Worm (Caenorhabditis elegans) whole organism, L2 larva: ENCODE data around the gene ZK867.2.

ENCODE experiments used
- C34F6.9 ChIP-seq: fragments of 150-350 bp; optimal IDR thresholded peaks from 2 replicates; lab custom pipeline; 2014; ENCODE audit warnings: missing biosample characterization, missing genetic modification characterization
- F13H6.1 ChIP-seq: sonication (generic microtip); optimal IDR thresholded peaks from 2 replicates; lab custom pipeline; 2016; ENCODE audit warnings: missing genetic modification characterization, missing compliant biosample characterization
- Y55F3AM.14 ChIP-seq: fragments of 200-800 bp; sonication (Bioruptor generic); optimal IDR thresholded peaks from 2 replicates; lab custom pipeline; 2018; ENCODE audit warnings: mild to moderate bottlenecking, missing genetic modification characterization, missing compliant biosample characterization
- ZK546.5 ChIP-seq: sonication (generic microtip); optimal IDR thresholded peaks from 2 replicates; lab custom pipeline; 2017; ENCODE audit warnings: missing biosample characterization, missing genetic modification characterization
- alr-1 ChIP-seq: fragments of 150-350 bp; optimal IDR thresholded peaks from 2 replicates; lab custom pipeline; 2014; ENCODE audit warnings: missing biosample characterization, missing genetic modification characterization
- aly-2 ChIP-seq: fragments of 150-350 bp; optimal IDR thresholded peaks from 2 replicates; lab custom pipeline; 2014; ENCODE audit warnings: missing biosample characterization, missing genetic modification characterization
- ama-1 ChIP-seq: fragments of 150-350 bp; optimal IDR thresholded peaks from 2 replicates; lab custom pipeline; 2018; ENCODE audit warnings: inconsistent platforms
- crh-2 ChIP-seq: sonication (generic microtip); optimal IDR thresholded peaks from 2 replicates; lab custom pipeline; 2017; ENCODE audit warnings: missing biosample characterization, missing genetic modification characterization
- egl-27 ChIP-seq: sonication (generic microtip); optimal IDR thresholded peaks from 3 replicates; lab custom pipeline; 2017; ENCODE audit warnings: missing biosample characterization, missing genetic modification reagents, missing genetic modification characterization
- elt-1 ChIP-seq: fragments of 150-350 bp; optimal IDR thresholded peaks from 2 replicates; lab custom pipeline; 2014; ENCODE audit warnings: missing biosample characterization, missing genetic modification characterization
- elt-3 ChIP-seq: sonication (generic microtip); optimal IDR thresholded peaks from 2 replicates; lab custom pipeline; 2017; ENCODE audit warnings: missing biosample characterization, missing genetic modification characterization
- fos-1 ChIP-seq: fragments of 150-350 bp; optimal IDR thresholded peaks from 2 replicates; lab custom pipeline; 2014; ENCODE audit warnings: missing biosample characterization, missing genetic modification characterization
- lin-11 ChIP-seq: fragments of 150-350 bp; sonication (generic microtip); optimal IDR thresholded peaks from 2 replicates; lab custom pipeline; 2014; ENCODE audit warnings: missing biosample characterization, missing genetic modification characterization, inconsistent platforms, mixed read lengths
- lin-13 ChIP-seq: fragments of 150-350 bp; optimal IDR thresholded peaks from 2 replicates; lab custom pipeline; 2014; ENCODE audit warnings: missing biosample characterization, missing genetic modification reagents, missing genetic modification characterization
- lsy-2 ChIP-seq, 2 experiments: fragments of 150-350 bp in 1 of 2; sonication (generic microtip) in 1 of 2; optimal IDR thresholded peaks; 2 replicates each; lab custom pipeline; 2014 to 2017; ENCODE audit warnings: missing biosample characterization in 2 of 2, missing genetic modification characterization in 2 of 2
- mab-5 ChIP-seq: fragments of 150-350 bp; optimal IDR thresholded peaks from 2 replicates; lab custom pipeline; 2014; ENCODE audit warnings: missing biosample characterization, missing genetic modification characterization
- mbf-1 ChIP-seq: sonication (generic microtip); optimal IDR thresholded peaks from 2 replicates; lab custom pipeline; 2017; ENCODE audit warnings: missing biosample characterization, missing genetic modification characterization
- mdl-1 ChIP-seq, 2 experiments: fragments of 150-350 bp in 1 of 2; sonication (generic microtip) in 1 of 2; optimal IDR thresholded peaks; 2 replicates each; lab custom pipeline; 2017; ENCODE audit warnings: missing biosample characterization in 2 of 2, missing genetic modification characterization in 2 of 2
- nhr-11 ChIP-seq: fragments of 150-350 bp; optimal IDR thresholded peaks from 2 replicates; lab custom pipeline; 2014; ENCODE audit warnings: missing biosample characterization, missing genetic modification characterization
- nhr-129 ChIP-seq: fragments of 150-350 bp; optimal IDR thresholded peaks from 2 replicates; lab custom pipeline; 2014; ENCODE audit warnings: missing biosample characterization, missing genetic modification characterization
- nhr-21 ChIP-seq: fragments of 150-350 bp; optimal IDR thresholded peaks from 2 replicates; lab custom pipeline; 2014; ENCODE audit warnings: missing biosample characterization, missing genetic modification characterization
- nhr-23 ChIP-seq: fragments of 150-350 bp; optimal IDR thresholded peaks from 2 replicates; lab custom pipeline; 2014; ENCODE audit warnings: missing biosample characterization, missing genetic modification reagents, missing genetic modification characterization
- nhr-237 ChIP-seq: fragments of 150-350 bp; optimal IDR thresholded peaks from 2 replicates; lab custom pipeline; 2014; ENCODE audit warnings: missing biosample characterization, missing genetic modification characterization
- nhr-25 ChIP-seq: fragments of 150-350 bp; sonication (generic microtip); optimal IDR thresholded peaks from 3 replicates; lab custom pipeline; 2014; ENCODE audit warnings: missing biosample characterization, missing genetic modification characterization
- nhr-6 ChIP-seq: fragments of 150-350 bp; optimal IDR thresholded peaks from 2 replicates; lab custom pipeline; 2014; ENCODE audit warnings: missing biosample characterization, missing genetic modification characterization
- nhr-77 ChIP-seq: fragments of 150-350 bp; optimal IDR thresholded peaks from 2 replicates; lab custom pipeline; 2014; ENCODE audit warnings: missing biosample characterization, missing genetic modification characterization
- sma-3 ChIP-seq: sonication (generic microtip); optimal IDR thresholded peaks from 2 replicates; lab custom pipeline; 2016; ENCODE audit warnings: missing genetic modification reagents, missing genetic modification characterization, missing compliant biosample characterization
- sma-9 ChIP-seq, 2 experiments: fragments of 150-350 bp in 1 of 2; sonication (generic microtip) in 1 of 2; optimal IDR thresholded peaks; 2 replicates each; lab custom pipeline; 2014 to 2016; ENCODE audit warnings: missing genetic modification characterization in 2 of 2, mild to moderate bottlenecking in 1 of 2, missing biosample characterization in 1 of 2, missing compliant biosample characterization in 1 of 2, missing genetic modification reagents in 1 of 2, moderate library complexity in 1 of 2
- snpc-4 ChIP-seq: fragments of 150-350 bp; optimal IDR thresholded peaks from 2 replicates; lab custom pipeline; 2014; ENCODE audit warnings: missing biosample characterization, missing genetic modification characterization
- unc-39 ChIP-seq: fragments of 150-350 bp; optimal IDR thresholded peaks from 2 replicates; lab custom pipeline; 2014; ENCODE audit warnings: missing biosample characterization, missing genetic modification characterization
- unc-55 ChIP-seq: fragments of 150-350 bp; sonication (generic microtip); optimal IDR thresholded peaks from 3 replicates; lab custom pipeline; 2014; ENCODE audit warnings: missing biosample characterization, missing genetic modification reagents, missing genetic modification characterization
- unc-62 ChIP-seq: fragments of 150-350 bp; optimal IDR thresholded peaks from 2 replicates; lab custom pipeline; 2014; ENCODE audit warnings: missing biosample characterization, missing genetic modification reagents, missing genetic modification characterization
- ztf-1 ChIP-seq: fragments of 200-800 bp; sonication (Bioruptor generic); conservative IDR thresholded peaks from 2 replicates; pipeline ENCODE4 v1.3.6; 2022; ENCODE audit warnings: missing genetic modification characterization, missing compliant biosample characterization
- ztf-4 ChIP-seq: fragments of 150-350 bp; optimal IDR thresholded peaks from 2 replicates; lab custom pipeline; 2014; ENCODE audit warnings: missing biosample characterization, missing genetic modification characterization

ZK867.2 gene

DNA sequence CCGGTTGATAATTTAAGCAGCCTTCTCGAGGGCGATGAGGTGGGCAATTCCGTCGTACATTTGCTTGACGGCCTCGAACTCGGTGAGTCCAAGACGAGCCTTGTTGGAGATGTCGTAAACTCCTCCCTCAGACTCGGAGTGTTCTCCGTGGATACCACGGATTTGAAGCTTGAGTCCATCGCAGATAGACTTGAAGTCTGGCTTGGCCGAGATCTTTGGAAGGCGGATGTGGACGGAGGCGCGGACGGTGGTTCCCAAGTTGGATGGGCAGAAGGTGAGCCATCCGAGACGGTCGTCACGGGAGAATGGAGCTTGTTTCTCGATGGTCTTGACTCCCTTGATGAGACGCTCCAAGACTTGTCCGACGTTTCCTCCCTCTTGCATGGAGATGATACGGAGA is 24.4 kb downstream of the ZK867.2 start:
- TF ChIP-seq mab-5, result no peak
- no peak for TF ChIP-seq elt-1 (tag; lab: Kevin White, UChicago)
- TF ChIP-seq ztf-1 (GFP tag; lab: Robert Waterston, UW), result no peak
- no peak for TF ChIP-seq unc-62 (GFP tag; lab: Kevin White, UChicago)

DNA sequence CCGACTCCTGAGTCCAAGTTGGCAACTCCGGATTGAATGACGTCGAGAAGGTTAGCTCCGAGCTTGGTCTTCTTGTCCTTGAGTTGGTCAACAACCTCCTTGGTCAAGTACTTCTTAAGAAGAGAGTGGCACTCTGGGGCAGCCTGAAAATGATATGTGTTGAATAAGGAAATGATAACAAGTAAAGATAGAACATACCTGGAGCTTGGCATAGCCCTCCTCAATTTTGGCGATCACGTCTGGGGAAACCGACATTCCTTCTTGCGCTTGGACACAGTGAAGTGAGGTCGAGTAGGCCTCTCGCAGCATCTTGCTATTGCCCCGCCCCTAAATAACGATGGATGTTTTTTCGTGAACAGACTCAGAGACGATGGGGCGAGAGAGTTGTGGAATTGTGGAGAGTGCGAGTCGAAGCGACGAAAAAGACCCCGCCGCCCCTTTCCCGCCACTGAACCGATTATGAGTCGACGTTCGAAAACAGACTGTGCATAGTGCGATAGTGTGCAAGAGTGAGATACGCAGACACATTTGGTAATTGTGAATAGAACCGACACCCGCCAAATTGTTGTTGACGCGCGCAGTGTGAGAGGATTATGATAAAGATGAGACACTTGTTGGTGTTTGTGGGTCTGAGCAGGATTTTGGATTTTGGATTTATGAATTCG is 25.8 kb downstream of the ZK867.2 start:
- TF ChIP-seq nhr-23 (no peak), nhr-237 (tag; lab: Kevin White, UChicago) (no peak), F13H6.1 (tag; lab: Kevin White, UChicago) (peak; percentile 63), mdl-1 (tag; optimal IDR thresholded peaks at IDR 0.05; lab: Kevin White, UChicago) (peak in 1 of 2 experiments; percentile 39), lsy-2 (tag; optimal IDR thresholded peaks at IDR 0.05; lab: Kevin White, UChicago) (peak in 1 of 2 experiments; percentile 55), C34F6.9 (peak; percentile 39), nhr-25 (tag; lab: Kevin White, UChicago) (peak; percentile 23), nhr-11 (tag; lab: Kevin White, UChicago) (no peak), nhr-77 (no peak), fos-1 (tag; lab: Kevin White, UChicago) (peak; percentile 54), lin-11 (peak; percentile 9), nhr-129 (tag; lab: Kevin White, UChicago) (peak; percentile 63), ztf-1 (GFP tag; lab: Robert Waterston, UW) (no peak), ztf-4 (peak; percentile 0), alr-1 (tag; lab: Kevin White, UChicago) (no peak), ama-1 (peak; percentile 63), crh-2 (tag; lab: Kevin White, UChicago) (peak; percentile 58), lin-13 (no peak), elt-1 (tag; lab: Kevin White, UChicago) (no peak), elt-3 (tag; lab: Kevin White, UChicago) (no peak), unc-55 (GFP tag; lab: Kevin White, UChicago) (peak; percentile 21), nhr-6 (tag; lab: Kevin White, UChicago) (no peak), sma-9 (GFP tag; optimal IDR thresholded peaks at IDR 0.05; lab: Kevin White, UChicago) (peak; percentile 45), sma-9 (tag; optimal IDR thresholded peaks at IDR 0.05; lab: Kevin White, UChicago) (no peak)

DNA sequence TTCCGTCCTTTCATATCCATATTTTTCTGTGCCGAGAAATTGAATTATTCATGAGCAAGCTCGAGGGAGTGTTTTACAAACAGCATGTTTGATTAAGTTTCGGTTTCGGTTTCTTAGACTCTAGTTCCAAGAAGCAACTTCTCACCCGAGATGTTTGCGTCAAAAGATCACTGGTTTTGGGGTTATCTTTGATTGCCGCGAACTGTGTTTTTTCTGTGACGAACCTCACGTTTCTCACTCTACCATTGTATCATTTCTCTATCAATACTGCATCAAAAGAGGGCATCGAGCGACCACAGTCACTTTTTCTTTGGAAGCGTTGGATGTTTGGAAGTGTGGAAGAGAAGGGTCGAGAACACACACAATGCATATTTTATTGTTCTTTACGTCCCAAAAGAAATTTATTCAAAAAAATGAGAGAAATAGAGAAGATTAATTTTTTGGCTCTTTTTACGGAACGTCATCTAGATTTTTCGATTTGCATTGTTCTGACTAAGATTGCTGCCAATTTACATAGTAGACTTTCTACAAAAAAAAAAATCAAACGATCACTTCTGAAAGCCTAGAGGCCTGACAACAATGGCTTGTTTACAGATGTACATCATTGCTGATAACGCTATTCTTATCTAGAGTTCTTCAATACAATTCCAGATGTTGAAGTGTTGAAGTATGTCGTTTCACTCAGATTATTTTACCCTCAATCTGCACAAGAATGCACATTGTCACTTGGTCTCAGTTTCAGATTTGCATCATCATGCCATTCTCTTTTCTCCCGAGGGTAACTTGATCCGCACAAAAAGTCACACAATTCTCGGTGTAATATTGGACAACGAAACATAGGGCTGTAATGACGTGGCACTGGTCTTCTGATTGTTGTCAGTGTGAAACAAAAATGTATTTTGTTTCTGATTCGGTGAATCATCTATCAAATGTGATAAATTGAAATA is 26.9 kb downstream of the ZK867.2 start:
- no peak for TF ChIP-seq aly-2 (tag; lab: Kevin White, UChicago)
- TF ChIP-seq egl-27 (tag; lab: Kevin White, UChicago), result no peak
- TF ChIP-seq sma-3 (GFP tag; lab: Kevin White, UChicago), result no peak
- TF ChIP-seq alr-1 (tag; lab: Kevin White, UChicago), result no peak
- TF ChIP-seq mbf-1 (tag; lab: Kevin White, UChicago), result no peak
- peak; percentile 70 for TF ChIP-seq crh-2 (tag; lab: Kevin White, UChicago)
- no peak for TF ChIP-seq nhr-25 (tag; lab: Kevin White, UChicago)
- TF ChIP-seq nhr-129 (tag; lab: Kevin White, UChicago), result peak; percentile 93
- TF ChIP-seq F13H6.1 (tag; lab: Kevin White, UChicago), result peak; percentile 50
- peak; percentile 52 for TF ChIP-seq sma-9 (GFP tag; optimal IDR thresholded peaks at IDR 0.05; lab: Kevin White, UChicago)
- TF ChIP-seq sma-9 (tag; optimal IDR thresholded peaks at IDR 0.05; lab: Kevin White, UChicago), result no peak
- no peak for TF ChIP-seq unc-62 (GFP tag; lab: Kevin White, UChicago)
- peak; percentile 15 for TF ChIP-seq lin-13
- TF ChIP-seq nhr-11 (tag; lab: Kevin White, UChicago), result no peak
- TF ChIP-seq lsy-2 (tag; optimal IDR thresholded peaks at IDR 0.05; lab: Kevin White, UChicago), result no peak
- TF ChIP-seq lin-11, result no peak
- TF ChIP-seq Y55F3AM.14 (GFP tag; lab: Kevin White, UChicago), result no peak
- TF ChIP-seq ztf-1 (GFP tag; lab: Robert Waterston, UW), result no peak
- no peak for TF ChIP-seq mab-5
- no peak for TF ChIP-seq ZK546.5 (tag; lab: Kevin White, UChicago)
- no peak for TF ChIP-seq snpc-4 (tag; lab: Kevin White, UChicago)
- TF ChIP-seq nhr-21 (tag; lab: Kevin White, UChicago), result peak; percentile 6
- TF ChIP-seq unc-55 (GFP tag; lab: Kevin White, UChicago), result peak; percentile 16
- no peak for TF ChIP-seq nhr-23
- peak; percentile 32 for TF ChIP-seq fos-1 (tag; lab: Kevin White, UChicago)
- no peak for TF ChIP-seq mdl-1 (tag; optimal IDR thresholded peaks at IDR 0.05; lab: Kevin White, UChicago)
- TF ChIP-seq unc-39 (tag; lab: Kevin White, UChicago), result no peak
- TF ChIP-seq, all 48 proteins: peak for 8
